Fruit fly (Drosophila melanogaster) whole organism, embryonic: ENCODE measurements around the gene Vps39.
A peak's percentile ranks its signal among the peaks of the same experiment; 100 is the strongest.

Source experiments
- Awh ChIP-seq: fragments of 200-800 bp; sonication (Bioruptor generic); IDR thresholded peaks from 2 replicates; pipeline ENCODE4, ENCODE4 v1.3.6; 2022; ENCODE audit warnings: missing biosample characterization, missing genetic modification characterization
- CG10366 ChIP-seq: fragments of 200-800 bp; sonication (Bioruptor generic); IDR thresholded peaks from 2 replicates; pipeline ENCODE4 v1.3.6; 2022; ENCODE audit warnings: missing biosample characterization, missing genetic modification characterization
- CG10979 ChIP-seq: fragments of 200-800 bp; sonication (Bioruptor generic); optimal IDR thresholded peaks from 2 replicates; lab custom pipeline; 2018; ENCODE audit warnings: missing biosample characterization, mild to moderate bottlenecking, missing genetic modification characterization, moderate library complexity
- CG12744 ChIP-seq: fragments of 200-800 bp; sonication (Bioruptor generic); optimal IDR thresholded peaks from 2 replicates; lab custom pipeline; 2016; ENCODE audit warnings: missing biosample characterization, missing genetic modification characterization
- CG13624 ChIP-seq: fragments of 200-800 bp; sonication (Bioruptor generic); optimal IDR thresholded peaks from 2 replicates; lab custom pipeline; 2016; ENCODE audit warnings: missing biosample characterization, missing genetic modification characterization
- CG16779 ChIP-seq: fragments of 200-800 bp; sonication (Bioruptor generic); IDR thresholded peaks from 2 replicates; pipeline ENCODE4 v1.3.6; 2022; ENCODE audit warnings: missing biosample characterization, missing genetic modification characterization
- CG18262 ChIP-seq: fragments of 200-800 bp; optimal IDR thresholded peaks from 3 replicates; lab custom pipeline; 2019; ENCODE audit warnings: missing biosample characterization, mild to moderate bottlenecking, missing genetic modification characterization, moderate library complexity
- CG18599 ChIP-seq: fragments of 200-800 bp; sonication (Bioruptor generic); optimal IDR thresholded peaks from 3 replicates; lab custom pipeline; 2017; ENCODE audit warnings: missing biosample characterization, missing genetic modification characterization, mild to moderate bottlenecking, moderate library complexity, missing genetic modification reagents
- CG2889 ChIP-seq: fragments of 200-800 bp; sonication (Bioruptor generic); IDR thresholded peaks from 3 replicates; pipeline ENCODE4 v1.3.6; 2022; ENCODE audit warnings: missing biosample characterization, missing genetic modification characterization
- CG30403 ChIP-seq: fragments of 200-800 bp; sonication (Bioruptor generic); optimal IDR thresholded peaks from 3 replicates; lab custom pipeline; 2016; ENCODE audit warnings: missing biosample characterization, missing genetic modification characterization
- CG30431 ChIP-seq: fragments of 200-800 bp; sonication (Bioruptor generic); optimal IDR thresholded peaks from 2 replicates; lab custom pipeline; 2017; ENCODE audit warnings: missing biosample characterization, missing genetic modification characterization
- CG4360 ChIP-seq: fragments of 200-800 bp; sonication (Bioruptor generic); IDR thresholded peaks from 2 replicates; pipeline ENCODE4 v1.3.6; 2022; ENCODE audit warnings: missing biosample characterization, missing genetic modification characterization
- CG6254 ChIP-seq: fragments of 200-800 bp; sonication (Bioruptor generic); optimal IDR thresholded peaks from 3 replicates; lab custom pipeline; 2017; ENCODE audit warnings: mild to moderate bottlenecking, missing biosample characterization, missing genetic modification reagents, missing genetic modification characterization
- CG6689 ChIP-seq: fragments of 200-800 bp; sonication (Bioruptor generic); IDR thresholded peaks from 2 replicates; pipeline ENCODE4 v1.3.6; 2022; ENCODE audit warnings: missing biosample characterization, missing genetic modification characterization
- CG7357 ChIP-seq: fragments of 200-800 bp; sonication (Bioruptor generic); IDR thresholded peaks from 3 replicates; pipeline ENCODE4 v1.3.6; 2022; ENCODE audit warnings: missing biosample characterization, missing genetic modification characterization
- CG8359 ChIP-seq: fragments of 200-800 bp; sonication (Bioruptor generic); optimal IDR thresholded peaks from 2 replicates; lab custom pipeline; 2017; ENCODE audit warnings: missing biosample characterization, mild to moderate bottlenecking, missing genetic modification characterization, borderline replicate concordance
- CG9817 ChIP-seq: fragments of 200-800 bp; sonication (Bioruptor generic); optimal IDR thresholded peaks from 2 replicates; lab custom pipeline; 2018; ENCODE audit warnings: missing biosample characterization, mild to moderate bottlenecking, missing genetic modification characterization, moderate library complexity
- Chrac-16 ChIP-seq: fragments of 200-800 bp; sonication (Bioruptor generic); optimal IDR thresholded peaks from 3 replicates; lab custom pipeline; 2016; ENCODE audit warnings: missing biosample characterization, missing genetic modification characterization
- CoRest ChIP-seq: fragments of 200-800 bp; sonication (Bioruptor generic); optimal IDR thresholded peaks from 3 replicates; lab custom pipeline; 2018; ENCODE audit warnings: missing biosample characterization, mild to moderate bottlenecking, missing genetic modification characterization, moderate library complexity
- D19B ChIP-seq: fragments of 200-800 bp; sonication (Bioruptor generic); optimal IDR thresholded peaks from 2 replicates; lab custom pipeline; 2017; ENCODE audit warnings: missing biosample characterization, mild to moderate bottlenecking, missing genetic modification characterization
- Dbx ChIP-seq: fragments of 200-800 bp; sonication (Bioruptor generic); IDR thresholded peaks from 3 replicates; pipeline ENCODE4 v1.3.6; 2022; ENCODE audit warnings: missing biosample characterization, missing genetic modification characterization
- HHEX ChIP-seq: fragments of 200-800 bp; sonication (Bioruptor generic); optimal IDR thresholded peaks from 3 replicates; lab custom pipeline; 2017; ENCODE audit warnings: missing biosample characterization, mild to moderate bottlenecking, missing genetic modification characterization, missing genetic modification reagents
- HLH54F ChIP-seq: fragments of 200-800 bp; sonication (Bioruptor generic); optimal IDR thresholded peaks from 3 replicates; lab custom pipeline; 2016; ENCODE audit warnings: missing biosample characterization, missing genetic modification characterization
- Hr3 ChIP-seq: fragments of 200-800 bp; sonication (Bioruptor generic); optimal IDR thresholded peaks from 3 replicates; lab custom pipeline; 2016; ENCODE audit warnings: missing biosample characterization, missing genetic modification characterization
- Lhr ChIP-seq: fragments of 200-800 bp; sonication (Bioruptor generic); optimal IDR thresholded peaks from 3 replicates; lab custom pipeline; 2017; ENCODE audit warnings: mild to moderate bottlenecking, missing biosample characterization, missing genetic modification reagents, missing genetic modification characterization
- MESR4 ChIP-seq: fragments of 200-800 bp; sonication (Bioruptor generic); optimal IDR thresholded peaks from 2 replicates; lab custom pipeline; 2018; ENCODE audit warnings: missing biosample characterization, mild to moderate bottlenecking, missing genetic modification characterization, moderate library complexity
- Med ChIP-seq: fragments of 200-800 bp; sonication (Bioruptor generic); peaks from one replicate; lab custom pipeline; 2016; ENCODE audit warnings: missing biosample characterization, missing genetic modification characterization, mild to moderate bottlenecking, inconsistent platforms, moderate library complexity
- Oli ChIP-seq: fragments of 200-800 bp; sonication (Bioruptor generic); optimal IDR thresholded peaks from 2 replicates; lab custom pipeline; 2018; ENCODE audit warnings: missing biosample characterization, mild to moderate bottlenecking, missing genetic modification characterization, moderate library complexity
- Pdp1 ChIP-seq, 2 experiments: fragments of 200-800 bp; sonication (Bioruptor generic); optimal IDR thresholded peaks; 3 replicates each; lab custom pipeline; 2016; ENCODE audit warnings: missing biosample characterization in 2 of 2, missing genetic modification characterization in 2 of 2, mild to moderate bottlenecking in 1 of 2, moderate library complexity in 1 of 2
- Scr ChIP-seq: fragments of 200-800 bp; sonication (Bioruptor generic); IDR thresholded peaks from 2 replicates; pipeline ENCODE4 v1.3.6; 2022; ENCODE audit warnings: missing biosample characterization, missing genetic modification characterization; ENCODE audit not compliant: partially characterized antibody
- Sin3A ChIP-seq: fragments of >200 bp; optimal IDR thresholded peaks from 2 replicates; lab custom pipeline; 2018
- abd-A ChIP-seq: fragments of 200-800 bp; sonication (Bioruptor generic); optimal IDR thresholded peaks from 3 replicates; lab custom pipeline; 2019; ENCODE audit warnings: missing biosample characterization, mild to moderate bottlenecking, missing genetic modification characterization, moderate library complexity
- amos ChIP-seq: fragments of 200-800 bp; sonication (Bioruptor generic); IDR thresholded peaks from 2 replicates; pipeline ENCODE4 v1.3.6; 2022; ENCODE audit warnings: missing biosample characterization, missing genetic modification characterization; ENCODE audit not compliant: partially characterized antibody
- ato ChIP-seq: fragments of 200-800 bp; sonication (Bioruptor generic); IDR thresholded peaks from 2 replicates; pipeline ENCODE4 v1.3.6; 2022; ENCODE audit warnings: missing biosample characterization, missing genetic modification characterization; ENCODE audit not compliant: partially characterized antibody
- bbx ChIP-seq: fragments of 200-800 bp; sonication (Bioruptor generic); IDR thresholded peaks from 2 replicates; pipeline ENCODE4 v1.3.6; 2022; ENCODE audit warnings: missing biosample characterization, missing genetic modification characterization; ENCODE audit not compliant: partially characterized antibody
- cas ChIP-seq: fragments of 200-800 bp; sonication (Bioruptor generic); IDR thresholded peaks from 2 replicates; pipeline ENCODE4 v1.3.6; 2022; ENCODE audit warnings: missing biosample characterization, missing genetic modification characterization
- chn ChIP-seq: fragments of 200-800 bp; sonication (Bioruptor generic); optimal IDR thresholded peaks from 2 replicates; lab custom pipeline; 2016; ENCODE audit warnings: missing biosample characterization, missing genetic modification characterization
- fd102C ChIP-seq: fragments of 200-800 bp; sonication (Bioruptor generic); optimal IDR thresholded peaks from 2 replicates; lab custom pipeline; 2018; ENCODE audit warnings: missing biosample characterization, mild to moderate bottlenecking, missing genetic modification characterization, moderate library complexity
- fru ChIP-seq: fragments of >200 bp; optimal IDR thresholded peaks from 2 replicates; lab custom pipeline; 2017
- gsb ChIP-seq: fragments of 200-800 bp; sonication (Bioruptor generic); IDR thresholded peaks from 2 replicates; pipeline ENCODE4 v1.3.6; 2022; ENCODE audit warnings: missing biosample characterization, missing genetic modification characterization
- ham ChIP-seq: fragments of 200-800 bp; sonication (Bioruptor generic); IDR thresholded peaks from 2 replicates; pipeline ENCODE4 v1.3.6; 2022; ENCODE audit warnings: missing biosample characterization, missing genetic modification characterization
- kay ChIP-seq: fragments of 200-800 bp; sonication (Bioruptor generic); optimal IDR thresholded peaks from 2 replicates; lab custom pipeline; 2016; ENCODE audit warnings: missing biosample characterization, missing genetic modification characterization
- oc ChIP-seq: fragments of 200-800 bp; sonication (Bioruptor generic); optimal IDR thresholded peaks from 2 replicates; lab custom pipeline; 2018; ENCODE audit warnings: missing biosample characterization, mild to moderate bottlenecking, missing genetic modification characterization, moderate library complexity
- p53 ChIP-seq: fragments of 200-800 bp; sonication (Bioruptor generic); optimal IDR thresholded peaks from 2 replicates; lab custom pipeline; 2016; ENCODE audit warnings: missing biosample characterization, missing genetic modification characterization
- pfk ChIP-seq: fragments of 200-800 bp; sonication (Bioruptor generic); optimal IDR thresholded peaks from 2 replicates; lab custom pipeline; 2018; ENCODE audit warnings: missing biosample characterization, mild to moderate bottlenecking, missing genetic modification characterization, moderate library complexity
- slp2 ChIP-seq: fragments of 200-800 bp; sonication (Bioruptor generic); optimal IDR thresholded peaks from 2 replicates; lab custom pipeline; 2016; ENCODE audit warnings: missing biosample characterization, missing genetic modification characterization
- tll ChIP-seq, 2 experiments: fragments of 200-800 bp in 1 of 2; fragments of >200 bp in 1 of 2; sonication (Bioruptor generic) in 1 of 2; optimal IDR thresholded peaks; 2 replicates each; lab custom pipeline; 2017 to 2019; ENCODE audit warnings: missing biosample characterization in 2 of 2, missing genetic modification characterization in 2 of 2, mild to moderate bottlenecking in 1 of 2, moderate library complexity in 1 of 2
- zen2 ChIP-seq: fragments of 200-800 bp; sonication (Bioruptor generic); IDR thresholded peaks from 3 replicates; pipeline ENCODE4 v1.3.6; 2022; ENCODE audit warnings: missing biosample characterization, missing genetic modification characterization; ENCODE audit not compliant: partially characterized antibody

Vps39 gene

DNA sequence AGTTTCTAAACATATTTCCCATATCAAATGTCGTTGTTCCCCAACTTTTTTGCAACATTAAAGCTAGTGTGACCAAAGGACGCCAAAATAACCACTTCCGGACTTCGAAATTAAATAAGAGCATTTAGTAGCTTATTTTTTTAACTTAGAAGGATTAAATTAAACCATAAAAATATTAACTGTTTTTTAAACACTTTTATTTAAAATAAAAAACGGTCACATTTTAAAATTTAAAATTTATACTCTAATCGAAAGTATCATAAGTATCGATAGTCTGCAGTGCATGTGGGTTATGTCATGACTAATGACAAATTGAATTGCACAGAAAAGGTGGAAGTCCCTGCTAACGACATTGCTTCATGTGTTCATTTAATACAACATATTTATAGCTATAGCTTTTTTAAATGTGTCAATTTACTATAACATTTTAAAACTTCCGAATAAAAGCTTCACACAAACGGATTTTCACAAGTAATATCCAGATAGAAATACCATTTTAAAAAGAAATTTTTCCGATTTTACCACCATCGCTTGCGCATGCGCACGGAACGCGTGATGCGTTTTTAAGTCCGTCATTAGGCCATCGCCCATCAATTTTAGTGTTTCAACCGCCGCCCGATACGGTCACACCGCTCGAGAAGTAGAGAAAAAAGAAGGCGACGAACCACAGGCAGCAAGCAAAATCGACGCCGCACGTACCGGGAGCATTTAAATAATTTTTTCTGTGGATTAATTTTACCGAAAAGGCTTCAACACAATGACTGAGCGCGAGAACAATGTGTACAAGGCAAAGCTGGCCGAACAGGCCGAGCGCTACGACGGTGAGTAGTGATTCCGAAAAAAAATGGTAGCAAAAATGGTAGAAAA lies 31.9 kb downstream of the Vps39 start, which contains the start of the genes CG7156 and 14-3-3epsilon (continued):
- TF ChIP-seq Scr, result peak; percentile 74
- no peak for TF ChIP-seq Awh
- no peak for TF ChIP-seq zen2 (GFP tag; lab: Robert Waterston, UW)
- TF ChIP-seq CG30431 (GFP tag; lab: Kevin White, UChicago), result no peak
- peak; percentile 8 for TF ChIP-seq oc (tag; lab: Kevin White, UChicago)
- no peak for TF ChIP-seq CG7357 (GFP tag; lab: Robert Waterston, UW)
- no peak for TF ChIP-seq fd102C (GFP tag; lab: Kevin White, UChicago)
- no peak for TF ChIP-seq Dbx
- TF ChIP-seq HHEX (GFP tag; lab: Kevin White, UChicago), result peak; percentile 19
- TF ChIP-seq CG18599 (GFP tag; lab: Kevin White, UChicago), result peak; percentile 42
- TF ChIP-seq Pdp1 (GFP tag; optimal IDR thresholded peaks at IDR 0.05; lab: Kevin White, UChicago), result peak in 1 of 2 experiments; percentile 64
- no peak for TF ChIP-seq CG12744 (GFP tag; lab: Kevin White, UChicago)
- peak; percentile 1 to 80 for TF ChIP-seq tll (GFP tag; optimal IDR thresholded peaks at IDR 0.05; lab: Kevin White, UChicago)
- TF ChIP-seq CoRest (tag; lab: Kevin White, UChicago), result peak; percentile 66
- no peak for TF ChIP-seq slp2 (GFP tag; lab: Kevin White, UChicago)
- peak; percentile 57 for TF ChIP-seq p53 (GFP tag; lab: Kevin White, UChicago)
- TF ChIP-seq CG2889, result no peak
- no peak for TF ChIP-seq CG10979 (tag; lab: Kevin White, UChicago)
- no peak; the same call in 1 of the 2 replicates for TF ChIP-seq ato (GFP tag; lab: Robert Waterston, UW)
- TF ChIP-seq pfk, result peak; percentile 7
- peak; percentile 33; the same call in 1 of the 2 replicates for TF ChIP-seq CG6689 (GFP tag; lab: Robert Waterston, UW)
- peak; percentile 92 for TF ChIP-seq Lhr
- TF ChIP-seq CG30403 (GFP tag; lab: Kevin White, UChicago), result peak; percentile 67
- TF ChIP-seq amos (GFP tag; lab: Robert Waterston, UW), result peak; percentile 64
- TF ChIP-seq HLH54F (GFP tag; lab: Kevin White, UChicago), result no peak
- TF ChIP-seq ham (GFP tag; lab: Robert Waterston, UW), result no peak
- TF ChIP-seq D19B, result no peak
- peak; percentile 8 for TF ChIP-seq kay (GFP tag; lab: Kevin White, UChicago)
- TF ChIP-seq CG16779 (GFP tag; lab: Robert Waterston, UW), result no peak
- no peak for TF ChIP-seq CG8359 (GFP tag; lab: Kevin White, UChicago)
- TF ChIP-seq Chrac-16 (GFP tag; lab: Kevin White, UChicago), result peak; percentile 49
- TF ChIP-seq CG9817, result no peak
- TF ChIP-seq Med (GFP tag; lab: Kevin White, UChicago), result peak; percentile 89
- no peak for TF ChIP-seq cas (GFP tag; lab: Robert Waterston, UW)
- TF ChIP-seq abd-A, result no peak
- peak; percentile 32; the same call in 1 of the 2 replicates for TF ChIP-seq CG10366 (GFP tag; lab: Robert Waterston, UW)
- peak; percentile 5 for TF ChIP-seq chn
- peak; percentile 8 for TF ChIP-seq Oli (tag; lab: Kevin White, UChicago)
- peak; percentile 49 for TF ChIP-seq bbx (GFP tag; lab: Robert Waterston, UW)
- peak; percentile 88 for TF ChIP-seq MESR4 (GFP tag; lab: Kevin White, UChicago)
- peak; percentile 37 for TF ChIP-seq Hr3
- no peak for TF ChIP-seq gsb
- no peak for TF ChIP-seq fru (lab: Kevin White, UChicago)
- TF ChIP-seq CG6254 (GFP tag; lab: Kevin White, UChicago), result no peak
- TF ChIP-seq CG18262 (tag; lab: Kevin White, UChicago), result peak; percentile 43
- TF ChIP-seq CG4360 (GFP tag; lab: Robert Waterston, UW), result 0 out of 2 replicates have a peak, but pooled peaks have one; percentile 24
- TF ChIP-seq CG13624 (GFP tag; lab: Kevin White, UChicago), result peak; percentile 9
- peak; percentile 98 for TF ChIP-seq Sin3A (lab: Kevin White, UChicago)
